Worm (Caenorhabditis elegans) whole organism, late embryonic: ENCODE results near the gene ZC84.6.

Experiments
- Y22D7AL.16 ChIP-seq: sonication (generic microtip); optimal IDR thresholded peaks from 2 replicates; lab custom pipeline; 2016; ENCODE audit warnings: missing genetic modification characterization, missing compliant biosample characterization
- ama-1 ChIP-seq: fragments of 150-350 bp; optimal IDR thresholded peaks from 2 replicates; lab custom pipeline; 2014
- ceh-2 ChIP-seq: sonication (generic microtip); optimal IDR thresholded peaks from 2 replicates; lab custom pipeline; 2016; ENCODE audit warnings: missing genotype, missing genetic modification characterization, missing compliant biosample characterization
- nhr-11 ChIP-seq: fragments of 150-350 bp; optimal IDR thresholded peaks from 2 replicates; lab custom pipeline; 2014; ENCODE audit warnings: missing biosample characterization, missing genetic modification characterization
- pha-2 ChIP-seq: sonication (generic microtip); optimal IDR thresholded peaks from 2 replicates; lab custom pipeline; 2017; ENCODE audit warnings: mild to moderate bottlenecking, missing genetic modification characterization, missing compliant biosample characterization
- unc-86 ChIP-seq: sonication (generic microtip); optimal IDR thresholded peaks from 2 replicates; lab custom pipeline; 2016; ENCODE audit warnings: missing genetic modification characterization, missing compliant biosample characterization

- TF ChIP-seq pha-2 (tag; lab: Kevin White, UChicago) (no peak), Y22D7AL.16 (tag; lab: Kevin White, UChicago) (no peak), ama-1 (lab: Kevin White, UChicago) (no peak), nhr-11 (tag; lab: Kevin White, UChicago) (no peak), ceh-2 (tag; lab: Kevin White, UChicago) (no peak), unc-86 (tag; lab: Kevin White, UChicago) (no peak)
These were observed 23.5 kb downstream of the ZC84.6 start for ce11 chrIII:9176008-9176407.
